Fruit fly (Drosophila melanogaster) whole organism, embryonic: Measurements from ENCODE around the gene CG43439.
A peak's percentile ranks its signal among the peaks of the same experiment; 100 is the strongest.

Source experiments
- Atf6 ChIP-seq: fragments of 200-800 bp; sonication (Bioruptor generic); IDR thresholded peaks from 2 replicates; pipeline ENCODE4 v1.3.6; 2022; ENCODE audit warnings: missing biosample characterization, missing genetic modification characterization
- CG10147 ChIP-seq: fragments of 200-800 bp; sonication (Bioruptor generic); optimal IDR thresholded peaks from 2 replicates; lab custom pipeline; 2019; ENCODE audit warnings: missing biosample characterization, mild to moderate bottlenecking, missing genetic modification characterization, moderate library complexity
- CG11247 ChIP-seq: fragments of 200-800 bp; sonication (Bioruptor generic); IDR thresholded peaks from 2 replicates; pipeline ENCODE4 v1.3.6; 2022; ENCODE audit warnings: missing biosample characterization, missing genetic modification characterization
- CG11398 ChIP-seq: fragments of 200-800 bp; sonication (Bioruptor generic); optimal IDR thresholded peaks from 2 replicates; lab custom pipeline; 2016; ENCODE audit warnings: missing biosample characterization, missing genetic modification characterization
- CG1233 ChIP-seq: fragments of 200-800 bp; sonication (Bioruptor generic); optimal IDR thresholded peaks from 4 replicates; lab custom pipeline; 2018; ENCODE audit warnings: missing biosample characterization, mild to moderate bottlenecking, missing genetic modification characterization
- CG12659 ChIP-seq: fragments of 200-800 bp; sonication (Bioruptor generic); optimal IDR thresholded peaks from 3 replicates; lab custom pipeline; 2017; ENCODE audit warnings: mild to moderate bottlenecking, missing biosample characterization, missing genetic modification reagents, missing genetic modification characterization
- CG15696 ChIP-seq: fragments of 200-800 bp; sonication (Bioruptor generic); optimal IDR thresholded peaks from 2 replicates; lab custom pipeline; 2019; ENCODE audit warnings: missing biosample characterization, mild to moderate bottlenecking, missing genetic modification characterization, moderate library complexity
- CG1602 ChIP-seq: fragments of 200-800 bp; sonication (Bioruptor generic); optimal IDR thresholded peaks from 3 replicates; lab custom pipeline; 2016; ENCODE audit warnings: missing biosample characterization, missing genetic modification characterization
- CG16813 ChIP-seq: fragments of 200-800 bp; sonication (Bioruptor generic); IDR thresholded peaks from 3 replicates; pipeline ENCODE4 v1.3.6; 2022; ENCODE audit warnings: missing biosample characterization, missing genetic modification characterization; ENCODE audit not compliant: partially characterized antibody
- CG17359 ChIP-seq: fragments of 200-800 bp; sonication (Bioruptor generic); optimal IDR thresholded peaks from 3 replicates; lab custom pipeline; 2018; ENCODE audit warnings: missing biosample characterization, mild to moderate bottlenecking, missing genetic modification characterization, moderate library complexity
- CG17829 ChIP-seq: fragments of 200-800 bp; optimal IDR thresholded peaks from 2 replicates; lab custom pipeline; 2019; ENCODE audit warnings: missing biosample characterization, mild to moderate bottlenecking, missing genetic modification characterization, moderate library complexity
- CG17912 ChIP-seq: fragments of 200-800 bp; sonication (Bioruptor generic); optimal IDR thresholded peaks from 2 replicates; lab custom pipeline; 2018; ENCODE audit warnings: missing biosample characterization, mild to moderate bottlenecking, missing genetic modification characterization
- CG18262 ChIP-seq: fragments of 200-800 bp; optimal IDR thresholded peaks from 3 replicates; lab custom pipeline; 2019; ENCODE audit warnings: missing biosample characterization, mild to moderate bottlenecking, missing genetic modification characterization, moderate library complexity
- CG1832 ChIP-seq: fragments of 200-800 bp; sonication (Bioruptor generic); optimal IDR thresholded peaks from 2 replicates; lab custom pipeline; 2017; ENCODE audit warnings: missing biosample characterization, mild to moderate bottlenecking, missing genetic modification characterization, inconsistent platforms
- CG18599 ChIP-seq: fragments of 200-800 bp; sonication (Bioruptor generic); optimal IDR thresholded peaks from 3 replicates; lab custom pipeline; 2017; ENCODE audit warnings: missing biosample characterization, missing genetic modification characterization, mild to moderate bottlenecking, moderate library complexity, missing genetic modification reagents
- CG31388 ChIP-seq: fragments of 200-800 bp; sonication (Bioruptor generic); optimal IDR thresholded peaks from 2 replicates; lab custom pipeline; 2016; ENCODE audit warnings: missing biosample characterization, missing genetic modification characterization
- CG42726 ChIP-seq: fragments of 200-800 bp; sonication (Bioruptor generic); IDR thresholded peaks from 2 replicates; pipeline ENCODE4 v1.3.6; 2022; ENCODE audit warnings: missing biosample characterization, missing genetic modification characterization; ENCODE audit not compliant: partially characterized antibody
- CG4328 ChIP-seq: fragments of 200-800 bp; sonication (Bioruptor generic); optimal IDR thresholded peaks from 3 replicates; lab custom pipeline; 2017; ENCODE audit warnings: missing biosample characterization, missing genetic modification reagents, missing genetic modification characterization
- CG7745 ChIP-seq: fragments of 200-800 bp; sonication (Bioruptor generic); optimal IDR thresholded peaks from 2 replicates; lab custom pipeline; 2018; ENCODE audit warnings: missing biosample characterization, mild to moderate bottlenecking, missing genetic modification characterization, moderate library complexity
- CG9817 ChIP-seq: fragments of 200-800 bp; sonication (Bioruptor generic); optimal IDR thresholded peaks from 2 replicates; lab custom pipeline; 2018; ENCODE audit warnings: missing biosample characterization, mild to moderate bottlenecking, missing genetic modification characterization, moderate library complexity
- CG9876 ChIP-seq: fragments of 200-800 bp; sonication (Bioruptor generic); optimal IDR thresholded peaks from 2 replicates; lab custom pipeline; 2016; ENCODE audit warnings: missing biosample characterization, missing genetic modification characterization
- CrebB ChIP-seq: fragments of 200-800 bp; sonication (Bioruptor generic); optimal IDR thresholded peaks from 3 replicates; lab custom pipeline; 2018; ENCODE audit warnings: missing biosample characterization, mild to moderate bottlenecking, missing genetic modification characterization
- D19A ChIP-seq: fragments of 200-800 bp; optimal IDR thresholded peaks from 3 replicates; lab custom pipeline; 2019; ENCODE audit warnings: missing biosample characterization, mild to moderate bottlenecking, missing genetic modification characterization, moderate library complexity
- Deaf1 ChIP-seq: fragments of 200-800 bp; optimal IDR thresholded peaks from 3 replicates; lab custom pipeline; 2019; ENCODE audit warnings: missing biosample characterization, mild to moderate bottlenecking, missing genetic modification characterization, moderate library complexity
- Dip3 ChIP-seq: fragments of 200-800 bp; sonication (Bioruptor generic); optimal IDR thresholded peaks from 3 replicates; lab custom pipeline; 2016; ENCODE audit warnings: missing biosample characterization, missing genetic modification characterization
- Dll ChIP-seq: fragments of 200-800 bp; sonication (Bioruptor generic); IDR thresholded peaks from 4 replicates; pipeline ENCODE4 v1.3.6; 2022; ENCODE audit warnings: missing biosample characterization, missing genetic modification characterization; ENCODE audit not compliant: partially characterized antibody
- ERR ChIP-seq: fragments of 200-800 bp; sonication (Bioruptor generic); optimal IDR thresholded peaks from 2 replicates; lab custom pipeline; 2016; ENCODE audit warnings: missing biosample characterization, missing genetic modification characterization
- Ets97D ChIP-seq: fragments of 200-800 bp; sonication (Bioruptor generic); optimal IDR thresholded peaks from 3 replicates; lab custom pipeline; 2016; ENCODE audit warnings: missing biosample characterization, missing genetic modification characterization
- Hmx ChIP-seq: fragments of 200-800 bp; sonication (Bioruptor generic); optimal IDR thresholded peaks from 2 replicates; lab custom pipeline; 2016; ENCODE audit warnings: missing biosample characterization, missing genetic modification characterization
- Lim3 ChIP-seq: fragments of 200-800 bp; sonication (Bioruptor generic); IDR thresholded peaks from 2 replicates; pipeline ENCODE4 v1.3.6; 2022; ENCODE audit warnings: missing biosample characterization, missing genetic modification characterization
- MBD-R2 ChIP-seq: fragments of 200-800 bp; sonication (Bioruptor generic); IDR thresholded peaks from 2 replicates; pipeline ENCODE4 v1.3.6; 2022; ENCODE audit warnings: missing biosample characterization, missing genetic modification characterization
- Meics ChIP-seq: fragments of 200-800 bp; sonication (Bioruptor generic); optimal IDR thresholded peaks from 2 replicates; lab custom pipeline; 2017; ENCODE audit warnings: missing biosample characterization, mild to moderate bottlenecking, missing genetic modification characterization
- Myb ChIP-seq: fragments of 200-800 bp; sonication (Bioruptor generic); optimal IDR thresholded peaks from 2 replicates; lab custom pipeline; 2016; ENCODE audit warnings: missing biosample characterization, missing genetic modification characterization
- NK7.1 ChIP-seq: fragments of 200-800 bp; sonication (Bioruptor generic); optimal IDR thresholded peaks from 3 replicates; lab custom pipeline; 2016; ENCODE audit warnings: missing biosample characterization, missing genetic modification characterization
- Nf-YB ChIP-seq: fragments of 200-800 bp; sonication (Bioruptor generic); optimal IDR thresholded peaks from 3 replicates; lab custom pipeline; 2019; ENCODE audit warnings: missing biosample characterization, mild to moderate bottlenecking, missing genetic modification characterization, moderate library complexity
- Sry-δ ChIP-seq: fragments of 200-800 bp; sonication (Bioruptor generic); optimal IDR thresholded peaks from 2 replicates; lab custom pipeline; 2016; ENCODE audit warnings: missing biosample characterization, missing genetic modification characterization
- Vsx1 ChIP-seq: fragments of 200-800 bp; sonication (Bioruptor generic); optimal IDR thresholded peaks from 2 replicates; lab custom pipeline; 2017; ENCODE audit warnings: missing biosample characterization, mild to moderate bottlenecking, missing genetic modification characterization, missing genetic modification reagents
- Xbp1 ChIP-seq: fragments of 200-800 bp; sonication (Bioruptor generic); optimal IDR thresholded peaks from 3 replicates; lab custom pipeline; 2016; ENCODE audit warnings: missing biosample characterization, mild to moderate bottlenecking, missing genetic modification characterization
- chif ChIP-seq, 2 experiments: fragments of 200-800 bp; sonication (Bioruptor generic); optimal IDR thresholded peaks; 3 replicates each; lab custom pipeline; 2016; ENCODE audit warnings: missing biosample characterization in 2 of 2, missing genetic modification characterization in 2 of 2
- gcm2 ChIP-seq: fragments of 200-800 bp; sonication (Bioruptor generic); optimal IDR thresholded peaks from 2 replicates; lab custom pipeline; 2016; ENCODE audit warnings: missing biosample characterization, missing genetic modification characterization
- hth ChIP-seq: fragments of >200 bp; optimal IDR thresholded peaks from 2 replicates; lab custom pipeline; 2017; ENCODE audit warnings: inconsistent platforms
- ken ChIP-seq: fragments of 200-800 bp; sonication (Bioruptor generic); IDR thresholded peaks from 3 replicates; pipeline ENCODE4 v1.3.6; 2022; ENCODE audit warnings: missing biosample characterization, missing genetic modification characterization
- lbe ChIP-seq: fragments of 200-800 bp; sonication (Bioruptor generic); optimal IDR thresholded peaks from 2 replicates; lab custom pipeline; 2016; ENCODE audit warnings: missing biosample characterization, mild to moderate bottlenecking, missing genetic modification characterization
- peb ChIP-seq: fragments of 200-800 bp; sonication (Bioruptor generic); IDR thresholded peaks from 2 replicates; pipeline ENCODE4 v1.3.6; 2022; ENCODE audit warnings: missing biosample characterization, missing genetic modification characterization
- prd ChIP-seq, 3 experiments: fragments of >200 bp in 2 of 3; fragments of 200-800 bp in 1 of 3; sonication (Bioruptor generic) in 1 of 3; optimal IDR thresholded peaks in 2 of 3; IDR thresholded peaks in 1 of 3; 2 replicates in 2 of 3; 3 replicates in 1 of 3; pipeline versions ENCODE4 v1.3.6 to Lab custom; 2017 to 2022; ENCODE audit warnings: missing biosample characterization in 1 of 3, missing genetic modification characterization in 1 of 3
- run ChIP-seq: fragments of 200-800 bp; sonication (Bioruptor generic); optimal IDR thresholded peaks from 3 replicates; lab custom pipeline; 2018; ENCODE audit warnings: missing biosample characterization, mild to moderate bottlenecking, missing genetic modification characterization
- sc ChIP-seq, 3 experiments: fragments of >200 bp in 2 of 3; fragments of 200-800 bp in 1 of 3; sonication (Bioruptor generic) in 1 of 3; optimal IDR thresholded peaks; 2 replicates in 2 of 3; 3 replicates in 1 of 3; lab custom pipeline; 2017; ENCODE audit warnings: mild to moderate bottlenecking in 1 of 3, missing biosample characterization in 1 of 3, missing genetic modification characterization in 1 of 3, missing genetic modification reagents in 1 of 3
- sna ChIP-seq: fragments of 200-800 bp; sonication (Bioruptor generic); IDR thresholded peaks from 2 replicates; pipeline ENCODE4 v1.3.6; 2022; ENCODE audit warnings: missing biosample characterization, missing genetic modification characterization; ENCODE audit not compliant: partially characterized antibody
- usp ChIP-seq: fragments of >200 bp; optimal IDR thresholded peaks from 2 replicates; lab custom pipeline; 2017; ENCODE audit warnings: missing biosample characterization, missing genetic modification characterization
- zen ChIP-seq: fragments of 200-800 bp; sonication (Bioruptor generic); optimal IDR thresholded peaks from 3 replicates; lab custom pipeline; 2018; ENCODE audit warnings: missing biosample characterization, mild to moderate bottlenecking, missing genetic modification characterization, moderate library complexity

CG43439 gene

DNA sequence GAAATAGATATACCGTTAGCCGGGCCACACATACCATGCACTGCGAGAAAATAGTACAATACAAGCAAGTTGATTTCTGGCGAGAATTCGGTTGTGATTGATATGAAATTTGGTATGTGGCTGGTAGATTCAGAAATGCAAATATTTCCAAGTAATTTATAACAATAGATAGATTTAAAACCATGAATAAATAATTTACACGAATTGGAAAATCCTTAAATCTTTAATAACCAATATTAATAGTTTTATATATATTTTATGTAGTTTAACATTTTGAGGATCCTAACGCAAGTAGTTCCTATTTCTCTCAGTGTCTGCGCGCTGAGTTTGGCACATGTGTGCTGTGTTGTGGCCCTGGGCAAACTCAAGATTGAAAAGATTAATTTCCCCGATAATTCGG, 2.6 kb downstream of the CG43439 start (continued):
- TF ChIP-seq CG42726 (GFP tag; lab: Robert Waterston, UW) (no peak), CG7745 (tag; lab: Kevin White, UChicago) (no peak), NK7.1 (GFP tag; lab: Kevin White, UChicago) (no peak), CG12659 (GFP tag; lab: Kevin White, UChicago) (peak; percentile 33), Lim3 (no peak), CG1602 (GFP tag; lab: Kevin White, UChicago) (peak; percentile 55), CG10147 (GFP tag; lab: Kevin White, UChicago) (no peak), CG18599 (GFP tag; lab: Kevin White, UChicago) (peak; percentile 16), CG1233 (GFP tag; lab: Kevin White, UChicago) (no peak), CG9817 (tag; lab: Kevin White, UChicago) (no peak), Ets97D (GFP tag; lab: Kevin White, UChicago) (no peak), CG15696 (tag; lab: Kevin White, UChicago) (peak; percentile 85), CrebB (tag; lab: Kevin White, UChicago) (no peak), CG1832 (GFP tag; lab: Kevin White, UChicago) (no peak), CG18262 (tag; lab: Kevin White, UChicago) (peak; percentile 79), peb (GFP tag; lab: Robert Waterston, UW) (0 out of 2 replicates have a peak, but pooled peaks have one; percentile 17), CG11398 (GFP tag; lab: Kevin White, UChicago) (no peak), CG31388 (GFP tag; lab: Kevin White, UChicago) (no peak), CG4328 (GFP tag; lab: Kevin White, UChicago) (no peak), Atf6 (GFP tag; lab: Robert Waterston, UW) (no peak), Myb (GFP tag; lab: Kevin White, UChicago) (no peak), usp (GFP tag; lab: Kevin White, UChicago) (no peak), ERR (GFP tag; lab: Kevin White, UChicago) (no peak), sna (GFP tag; lab: Robert Waterston, UW) (no peak), CG11247 (GFP tag; lab: Robert Waterston, UW) (no peak), hth (lab: Kevin White, UChicago) (no peak), Xbp1 (peak; percentile 38), ken (GFP tag; lab: Robert Waterston, UW) (0 out of 3 replicates have a peak, but pooled peaks have one; percentile 27), CG16813 (no peak), MBD-R2 (GFP tag; lab: Robert Waterston, UW) (0 out of 2 replicates have a peak, but pooled peaks have one; percentile 19), Sry-δ (GFP tag; lab: Kevin White, UChicago) (peak; percentile 11), CG17912 (no peak), sc (optimal IDR thresholded peaks at IDR 0.05; lab: Kevin White, UChicago) (no peak), sc (GFP tag; optimal IDR thresholded peaks at IDR 0.05; lab: Kevin White, UChicago) (peak; percentile 47), chif (GFP tag; optimal IDR thresholded peaks at IDR 0.05; lab: Kevin White, UChicago) (peak in 1 of 2 experiments; percentile 4), CG17829 (tag; lab: Kevin White, UChicago) (peak; percentile 77), CG9876 (GFP tag; lab: Kevin White, UChicago) (no peak), lbe (GFP tag; lab: Kevin White, UChicago) (no peak), Meics (no peak), prd (optimal IDR thresholded peaks at IDR 0.05; lab: Kevin White, UChicago) (no peak), prd (GFP tag; IDR thresholded peaks at IDR 0.05; lab: Robert Waterston, UW) (peak; percentile 87; the same call in 2 of the 3 replicates), CG17359 (peak; percentile 10), Vsx1 (no peak), run (no peak), Dll (no peak), Dip3 (GFP tag; lab: Kevin White, UChicago) (no peak), D19A (tag; lab: Kevin White, UChicago) (peak; percentile 43), Hmx (no peak), Nf-YB (GFP tag; lab: Kevin White, UChicago) (no peak), Deaf1 (tag; lab: Kevin White, UChicago) (no peak), zen (tag; lab: Kevin White, UChicago) (peak; percentile 76), gcm2 (GFP tag; lab: Kevin White, UChicago) (no peak)
